Worm (Caenorhabditis elegans) whole organism, L1 larva: Measurements from ENCODE around the gene F20B6.6.

Experiments used
- F16B12.6 ChIP-seq: fragments of 150-350 bp; optimal IDR thresholded peaks from 2 replicates; lab custom pipeline; 2014; ENCODE audit warnings: missing biosample characterization, missing genetic modification characterization
- alr-1 ChIP-seq: fragments of 200-800 bp; sonication (Bioruptor generic); optimal IDR thresholded peaks from 2 replicates; lab custom pipeline; 2018; ENCODE audit warnings: borderline replicate concordance, mild to moderate bottlenecking, missing genetic modification characterization, missing compliant biosample characterization
- ama-1 ChIP-seq: fragments of 150-350 bp; optimal IDR thresholded peaks from 2 replicates; lab custom pipeline; 2014
- blmp-1 ChIP-seq: fragments of 150-350 bp; optimal IDR thresholded peaks from 2 replicates; lab custom pipeline; 2014; ENCODE audit warnings: missing biosample characterization, missing genetic modification characterization
- ceh-63 ChIP-seq: fragments of 200-800 bp; sonication (Bioruptor generic); optimal IDR thresholded peaks from 2 replicates; lab custom pipeline; 2018; ENCODE audit warnings: mild to moderate bottlenecking, missing genetic modification characterization, missing compliant biosample characterization
- ceh-8 ChIP-seq: fragments of 200-800 bp; sonication (Bioruptor generic); optimal IDR thresholded peaks from 2 replicates; lab custom pipeline; 2018; ENCODE audit warnings: mild to moderate bottlenecking, missing genetic modification characterization, moderate library complexity, missing compliant biosample characterization
- ceh-82 ChIP-seq, 3 experiments: fragments of 150-350 bp in 1 of 3; sonication (generic microtip) in 2 of 3; optimal IDR thresholded peaks; 2 replicates each; lab custom pipeline; 2014 to 2017; ENCODE audit warnings: missing biosample characterization in 3 of 3, missing genetic modification characterization in 3 of 3
- ceh-88 ChIP-seq: fragments of 200-800 bp; sonication (Bioruptor generic); IDR thresholded peaks from 2 replicates; pipeline ENCODE4 v1.3.6; 2022; ENCODE audit warnings: missing genetic modification characterization, missing compliant biosample characterization
- ceh-90 ChIP-seq: sonication (generic microtip); optimal IDR thresholded peaks from 2 replicates; lab custom pipeline; 2016; ENCODE audit warnings: missing genetic modification characterization, missing compliant biosample characterization
- ces-1 ChIP-seq: fragments of 150-350 bp; optimal IDR thresholded peaks from 2 replicates; lab custom pipeline; 2014; ENCODE audit warnings: missing biosample characterization, missing genetic modification reagents, missing genetic modification characterization
- dpl-1 ChIP-seq, 3 experiments: fragments of 150-350 bp in 2 of 3; sonication (generic microtip) in 1 of 3; optimal IDR thresholded peaks; 2 replicates each; lab custom pipeline; 2014 to 2017; ENCODE audit warnings: missing biosample characterization in 3 of 3, missing genetic modification characterization in 3 of 3, missing genetic modification reagents in 3 of 3
- efl-1 ChIP-seq, 4 experiments: fragments of 150-350 bp; optimal IDR thresholded peaks in 3 of 4; peaks in 1 of 4; 1 replicate in 1 of 4; 2 replicates in 3 of 4; lab custom pipeline; 2014; ENCODE audit warnings: missing biosample characterization in 2 of 4, missing genetic modification characterization in 2 of 4, missing genetic modification reagents in 2 of 4
- efl-3 ChIP-seq: fragments of 200-800 bp; sonication (Bioruptor generic); optimal IDR thresholded peaks from 2 replicates; lab custom pipeline; 2018; ENCODE audit warnings: mild to moderate bottlenecking, missing genetic modification characterization, missing compliant biosample characterization
- egl-27 ChIP-seq, 2 experiments: fragments of 150-350 bp in 1 of 2; sonication (generic microtip); optimal IDR thresholded peaks; 3 replicates each; lab custom pipeline; 2017 to 2018; ENCODE audit warnings: missing biosample characterization in 2 of 2, missing genetic modification characterization in 2 of 2, missing genetic modification reagents in 2 of 2
- elt-3 ChIP-seq, 6 experiments: fragments of 150-350 bp in 1 of 6; sonication (generic microtip); optimal IDR thresholded peaks; 2 replicates each; lab custom pipeline; 2017 to 2018; ENCODE audit warnings: missing biosample characterization in 6 of 6, missing genetic modification characterization in 6 of 6, inconsistent platforms in 1 of 6
- hlh-17 ChIP-seq: fragments of 200-800 bp; sonication (Bioruptor generic); optimal IDR thresholded peaks from 2 replicates; lab custom pipeline; 2018; ENCODE audit warnings: missing genetic modification characterization, mild to moderate bottlenecking, missing compliant biosample characterization, moderate library complexity, borderline replicate concordance
- hlh-4 ChIP-seq: sonication (generic microtip); optimal IDR thresholded peaks from 2 replicates; lab custom pipeline; 2016; ENCODE audit warnings: mild to moderate bottlenecking, missing genetic modification characterization, missing compliant biosample characterization
- hpl-2 ChIP-seq: fragments of 150-350 bp; optimal IDR thresholded peaks from 2 replicates; lab custom pipeline; 2014; ENCODE audit warnings: missing biosample characterization, missing genetic modification reagents, missing genetic modification characterization
- isw-1 ChIP-seq: fragments of 200-800 bp; sonication (Bioruptor generic); IDR thresholded peaks from 2 replicates; pipeline ENCODE4 v1.3.6; 2022; ENCODE audit warnings: missing genetic modification characterization, missing compliant biosample characterization
- jun-1 ChIP-seq: fragments of 150-350 bp; optimal IDR thresholded peaks from 2 replicates; lab custom pipeline; 2014; ENCODE audit warnings: missing biosample characterization, missing genetic modification reagents, missing genetic modification characterization
- lin-14 ChIP-seq: fragments of 200-800 bp; sonication (Bioruptor generic); optimal IDR thresholded peaks from 2 replicates; lab custom pipeline; 2018; ENCODE audit warnings: mild to moderate bottlenecking, missing genetic modification characterization, moderate library complexity, missing compliant biosample characterization
- lin-15B ChIP-seq: fragments of 150-350 bp; sonication (generic microtip); optimal IDR thresholded peaks from 3 replicates; lab custom pipeline; 2014; ENCODE audit warnings: missing biosample characterization, missing genetic modification characterization
- lin-35 ChIP-seq, 2 experiments: fragments of 150-350 bp; optimal IDR thresholded peaks; 2 replicates each; lab custom pipeline; 2014; ENCODE audit warnings: missing biosample characterization in 2 of 2, missing genetic modification characterization in 2 of 2, missing genetic modification reagents in 2 of 2
- lsy-2 ChIP-seq, 2 experiments: fragments of 150-350 bp; optimal IDR thresholded peaks; 2 replicates each; lab custom pipeline; 2014; ENCODE audit warnings: missing biosample characterization in 2 of 2, missing genetic modification characterization in 2 of 2
- mab-9 ChIP-seq: fragments of 200-800 bp; sonication (Bioruptor generic); IDR thresholded peaks from 2 replicates; pipeline ENCODE4 v1.3.6; 2022; ENCODE audit warnings: missing genetic modification reagents, missing genetic modification characterization, missing compliant biosample characterization
- mef-2 ChIP-seq: fragments of 150-350 bp; optimal IDR thresholded peaks from 2 replicates; lab custom pipeline; 2014; ENCODE audit warnings: missing biosample characterization, missing genetic modification characterization
- mep-1 ChIP-seq: fragments of 150-350 bp; optimal IDR thresholded peaks from 2 replicates; lab custom pipeline; 2014; ENCODE audit warnings: missing biosample characterization, missing genetic modification characterization
- nhr-12 ChIP-seq: sonication (generic microtip); optimal IDR thresholded peaks from 2 replicates; lab custom pipeline; 2017; ENCODE audit warnings: missing biosample characterization, missing genetic modification characterization
- nhr-19 ChIP-seq: fragments of 200-800 bp; sonication (Bioruptor generic); conservative IDR thresholded peaks from 2 replicates; pipeline ENCODE4 v1.3.6; 2022; ENCODE audit warnings: missing genetic modification characterization, missing compliant biosample characterization
- nhr-28 ChIP-seq: fragments of 150-350 bp; optimal IDR thresholded peaks from 2 replicates; lab custom pipeline; 2014; ENCODE audit warnings: missing biosample characterization, missing genetic modification characterization
- nhr-47 ChIP-seq: sonication (generic microtip); optimal IDR thresholded peaks from 2 replicates; lab custom pipeline; 2016; ENCODE audit warnings: mild to moderate bottlenecking, missing genetic modification characterization, moderate library complexity, missing compliant biosample characterization
- nhr-84 ChIP-seq: sonication (generic microtip); optimal IDR thresholded peaks from 2 replicates; lab custom pipeline; 2017; ENCODE audit warnings: missing biosample characterization, missing genetic modification characterization
- nhr-90 ChIP-seq: sonication (generic microtip); optimal IDR thresholded peaks from 2 replicates; lab custom pipeline; 2016; ENCODE audit warnings: mild to moderate bottlenecking, missing genetic modification characterization, missing compliant biosample characterization; ENCODE audit not compliant: poor library complexity
- skn-1 ChIP-seq: fragments of 150-350 bp; optimal IDR thresholded peaks from 2 replicates; lab custom pipeline; 2014; ENCODE audit warnings: missing biosample characterization, missing genetic modification characterization
- snpc-4 ChIP-seq: fragments of 150-350 bp; optimal IDR thresholded peaks from 2 replicates; lab custom pipeline; 2014; ENCODE audit warnings: missing biosample characterization, missing genetic modification characterization
- snu-23 ChIP-seq: sonication (generic microtip); optimal IDR thresholded peaks from 2 replicates; lab custom pipeline; 2016; ENCODE audit warnings: missing genetic modification characterization, missing compliant biosample characterization
- sox-4 ChIP-seq: sonication (generic microtip); optimal IDR thresholded peaks from 2 replicates; lab custom pipeline; 2016; ENCODE audit warnings: missing genetic modification characterization, missing compliant biosample characterization
- sptf-1 ChIP-seq: fragments of 150-350 bp; optimal IDR thresholded peaks from 2 replicates; lab custom pipeline; 2014; ENCODE audit warnings: missing biosample characterization, missing genetic modification characterization
- sup-37 ChIP-seq: fragments of 200-800 bp; sonication (Bioruptor generic); optimal IDR thresholded peaks from 2 replicates; lab custom pipeline; 2018; ENCODE audit warnings: mild to moderate bottlenecking, missing genetic modification characterization, missing compliant biosample characterization
- swsn-7 ChIP-seq: sonication (generic microtip); optimal IDR thresholded peaks from 2 replicates; lab custom pipeline; 2016; ENCODE audit warnings: missing genetic modification characterization, missing compliant biosample characterization
- unc-62 ChIP-seq: fragments of 150-350 bp; optimal IDR thresholded peaks from 2 replicates; lab custom pipeline; 2014; ENCODE audit warnings: missing biosample characterization, missing genetic modification reagents, missing genetic modification characterization
- unc-86 ChIP-seq: sonication (generic microtip); optimal IDR thresholded peaks from 2 replicates; lab custom pipeline; 2016; ENCODE audit warnings: missing genetic modification characterization, missing compliant biosample characterization
- unc-98 ChIP-seq: fragments of 200-800 bp; sonication (Bioruptor generic); IDR thresholded peaks from 2 replicates; pipeline ENCODE4 v1.3.6; 2022; ENCODE audit warnings: missing genetic modification characterization, missing compliant biosample characterization
- xbp-1 ChIP-seq: sonication (generic microtip); optimal IDR thresholded peaks from 2 replicates; lab custom pipeline; 2016; ENCODE audit warnings: missing genetic modification characterization, missing compliant biosample characterization
- zip-4 ChIP-seq: fragments of 200-800 bp; sonication (Bioruptor generic); optimal IDR thresholded peaks from 2 replicates; lab custom pipeline; 2018; ENCODE audit warnings: mild to moderate bottlenecking, missing genetic modification characterization, moderate library complexity, missing compliant biosample characterization
- ztf-11 ChIP-seq, 2 experiments: sonication (generic microtip); optimal IDR thresholded peaks; 2 replicates each; lab custom pipeline; 2016 to 2017; ENCODE audit warnings: missing genetic modification characterization in 2 of 2, missing biosample characterization in 1 of 2, missing compliant biosample characterization in 1 of 2

F20B6.6 gene

ce11 chrX:4159929-4160328 is 42.1 kb downstream of the F20B6.6 start:
- no peak for TF ChIP-seq dpl-1 (GFP tag; optimal IDR thresholded peaks at IDR 0.05; lab: Kevin White, UChicago)
- no peak for TF ChIP-seq egl-27 (tag; optimal IDR thresholded peaks at IDR 0.05; lab: Kevin White, UChicago)
- TF ChIP-seq nhr-28 (tag; lab: Kevin White, UChicago) = no peak
- no peak for TF ChIP-seq mef-2 (tag; lab: Kevin White, UChicago)
- TF ChIP-seq ceh-82 (tag; optimal IDR thresholded peaks at IDR 0.05; lab: Kevin White, UChicago) = no peak
- TF ChIP-seq sox-4 (tag; lab: Kevin White, UChicago) = no peak
- TF ChIP-seq, all 84 proteins: peak for 0

- TF ChIP-seq blmp-1 (tag; lab: Kevin White, UChicago) (peak; percentile 32), hlh-4 (tag; lab: Kevin White, UChicago) (no peak), efl-1 (optimal IDR thresholded peaks at IDR 0.05; lab: Kevin White, UChicago) (no peak), efl-1 (GFP tag; optimal IDR thresholded peaks at IDR 0.05 in 1 of 2; lab: Kevin White, UChicago) (peak in 1 of 2 experiments; percentile 60), lin-14 (GFP tag; lab: Kevin White, UChicago) (peak; percentile 13), snu-23 (GFP tag; lab: Kevin White, UChicago) (no peak)
Measured at ce11 chrX:4159185-4159871, 42.7 kb downstream of the F20B6.6 start.

ce11 chrX:4157896-4158295 is 44.1 kb downstream of the F20B6.6 start:
- TF ChIP-seq ceh-90 (no peak), unc-86 (tag; lab: Kevin White, UChicago) (no peak), efl-1 (optimal IDR thresholded peaks at IDR 0.05; lab: Kevin White, UChicago) (no peak), efl-1 (GFP tag; optimal IDR thresholded peaks at IDR 0.05 in 1 of 2; lab: Kevin White, UChicago) (no peak), nhr-84 (tag; lab: Kevin White, UChicago) (no peak), mep-1 (tag; lab: Kevin White, UChicago) (peak; percentile 20), efl-3 (GFP tag; lab: Kevin White, UChicago) (no peak), hpl-2 (GFP tag; lab: Kevin White, UChicago) (no peak), ceh-8 (GFP tag; lab: Kevin White, UChicago) (no peak), unc-98 (GFP tag; lab: Robert Waterston, UW) (no peak), swsn-7 (tag; lab: Kevin White, UChicago) (no peak), egl-27 (tag; optimal IDR thresholded peaks at IDR 0.05; lab: Kevin White, UChicago) (no peak), lin-15B (tag; lab: Kevin White, UChicago) (no peak), nhr-90 (tag; lab: Kevin White, UChicago) (peak; percentile 10), zip-4 (GFP tag; lab: Kevin White, UChicago) (no peak), ces-1 (GFP tag; lab: Kevin White, UChicago) (no peak), hlh-17 (GFP tag; lab: Kevin White, UChicago) (no peak), ceh-88 (GFP tag; lab: Robert Waterston, UW) (no peak), snpc-4 (tag; lab: Kevin White, UChicago) (no peak), jun-1 (no peak), sup-37 (GFP tag; lab: Kevin White, UChicago) (no peak), blmp-1 (tag; lab: Kevin White, UChicago) (no peak), elt-3 (tag; optimal IDR thresholded peaks at IDR 0.05; lab: Kevin White, UChicago) (peak in 2 of 6 experiments; percentile 30 to 56), nhr-19 (GFP tag; lab: Robert Waterston, UW) (no peak), nhr-47 (tag; lab: Kevin White, UChicago) (peak; percentile 31), isw-1 (GFP tag; lab: Robert Waterston, UW) (no peak), ceh-82 (tag; optimal IDR thresholded peaks at IDR 0.05; lab: Kevin White, UChicago) (no peak), lin-35 (GFP tag; optimal IDR thresholded peaks at IDR 0.05; lab: Kevin White, UChicago) (peak in 1 of 2 experiments; percentile 8), nhr-12 (no peak), ceh-63 (GFP tag; lab: Kevin White, UChicago) (no peak), dpl-1 (GFP tag; optimal IDR thresholded peaks at IDR 0.05; lab: Kevin White, UChicago) (no peak), mab-9 (GFP tag; lab: Robert Waterston, UW) (no peak), sptf-1 (tag; lab: Kevin White, UChicago) (no peak), lsy-2 (tag; optimal IDR thresholded peaks at IDR 0.05; lab: Kevin White, UChicago) (no peak), alr-1 (no peak), ama-1 (lab: Kevin White, UChicago) (no peak), unc-62 (no peak), mef-2 (tag; lab: Kevin White, UChicago) (no peak), skn-1 (tag; lab: Kevin White, UChicago) (peak; percentile 22), xbp-1 (tag; lab: Kevin White, UChicago) (no peak), ztf-11 (tag; optimal IDR thresholded peaks at IDR 0.05; lab: Kevin White, UChicago) (peak in 1 of 2 experiments; percentile 12), F16B12.6 (no peak)
